Worm (Caenorhabditis elegans) whole organism, late embryonic: ENCODE results near the gene lgc-47.

Source experiments
- elt-2 ChIP-seq: sonication (generic microtip); optimal IDR thresholded peaks from 2 replicates; lab custom pipeline; 2016; ENCODE audit warnings: missing genetic modification reagents, missing genetic modification characterization, missing compliant biosample characterization
- hlh-30 ChIP-seq: sonication (generic microtip); optimal IDR thresholded peaks from 2 replicates; lab custom pipeline; 2017; ENCODE audit warnings: antibody characterized with exemption, missing genetic modification characterization, missing compliant biosample characterization; ENCODE audit not compliant: insufficient read depth
- pha-4 ChIP-seq: fragments of 150-350 bp; optimal IDR thresholded peaks from 2 replicates; lab custom pipeline; 2018; ENCODE audit warnings: missing biosample characterization, missing genetic modification reagents, missing genetic modification characterization

- TF ChIP-seq pha-4 (tag; lab: Kevin White, UChicago) (no peak), elt-2 (tag; lab: Kevin White, UChicago) (no peak), hlh-30 (no peak)
These were observed 24.9 kb upstream of the lgc-47 start for ce11 chrX:9832370-9832769.
